Worm (Caenorhabditis elegans): Measurements from ENCODE around the gene K09F6.15.
A peak's percentile ranks its signal among the peaks of the same experiment; 100 is the strongest.
"Not testable (repeated sequence)": the region's sequence is repeated elsewhere in the genome, so short reads cannot be mapped to it uniquely, and the experiment has no call there.

The K09F6.15 gene

DNA sequence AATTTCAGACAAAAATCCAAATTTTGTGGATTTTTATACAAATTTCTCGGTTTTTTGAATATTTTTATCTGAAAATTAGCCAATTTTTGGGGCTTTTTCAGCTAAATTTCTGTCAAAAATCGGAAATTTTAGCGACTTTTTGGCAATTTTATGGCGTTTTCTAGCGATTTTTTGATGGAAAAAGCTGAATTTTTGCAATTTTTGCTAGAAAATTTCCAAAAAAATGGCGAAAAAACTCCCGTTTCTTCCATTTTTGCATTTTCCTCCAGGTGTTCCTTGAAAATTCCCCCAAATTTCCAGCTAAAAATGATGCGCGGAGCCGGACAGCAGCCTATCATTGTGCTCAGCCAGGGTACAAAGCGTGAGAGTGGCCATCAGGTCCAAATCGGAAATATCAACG is 44.1 kb downstream of the K09F6.15 start, which contains the start of gene cct-3:
Gene cct-3 (plus strand): TSS at position 301 of the 400 bp plus-strand sequence.
- TF ChIP-seq ztf-11 (tag; optimal IDR thresholded peaks at IDR 0.05) = no peak
- TF ChIP-seq nhr-43 (tag; optimal IDR thresholded peaks at IDR 0.05; ENCODE audit: poor library complexity, severe bottlenecking) = no peak
- TF ChIP-seq hmg-11 (tag; optimal IDR thresholded peaks at IDR 0.05) = no peak
- TF ChIP-seq lin-15B (tag; optimal IDR thresholded peaks at IDR 0.05) = no peak
- TF ChIP-seq elt-2 (tag; optimal IDR thresholded peaks at IDR 0.05) = no peak
- no peak for TF ChIP-seq sea-2 (GFP tag; optimal IDR thresholded peaks at IDR 0.05)
- TF ChIP-seq ceh-82 (tag; optimal IDR thresholded peaks at IDR 0.05) = no peak
- TF ChIP-seq fos-1 (tag; optimal IDR thresholded peaks at IDR 0.05) = no peak
- no peak for TF ChIP-seq nhr-76 (tag; optimal IDR thresholded peaks at IDR 0.05)
- TF ChIP-seq nhr-11 (tag; optimal IDR thresholded peaks at IDR 0.05) = no peak
- TF ChIP-seq daf-12 (tag; optimal IDR thresholded peaks at IDR 0.05) = no peak
- TF ChIP-seq tbx-2 (tag; optimal IDR thresholded peaks at IDR 0.05) = no peak
- no peak for TF ChIP-seq skn-1 (tag; optimal IDR thresholded peaks at IDR 0.05)
- no peak for TF ChIP-seq ztf-4 (tag; optimal IDR thresholded peaks at IDR 0.05)
- no peak for TF ChIP-seq nhr-237 (tag; optimal IDR thresholded peaks at IDR 0.05)
- TF ChIP-seq elt-3 (tag; optimal IDR thresholded peaks at IDR 0.05) = no peak

ce11 chrII:2232429-2232828 is 44.9 kb downstream of the K09F6.15 start, which contains the start of gene F54A3.6:
Gene F54A3.6, minus strand, starts transcription at chrII:2232470.
- not testable (repeated sequence) for TF ChIP-seq eor-1, snpc-4, ztf-11 (tag; optimal IDR thresholded peaks at IDR 0.05)

DNA sequence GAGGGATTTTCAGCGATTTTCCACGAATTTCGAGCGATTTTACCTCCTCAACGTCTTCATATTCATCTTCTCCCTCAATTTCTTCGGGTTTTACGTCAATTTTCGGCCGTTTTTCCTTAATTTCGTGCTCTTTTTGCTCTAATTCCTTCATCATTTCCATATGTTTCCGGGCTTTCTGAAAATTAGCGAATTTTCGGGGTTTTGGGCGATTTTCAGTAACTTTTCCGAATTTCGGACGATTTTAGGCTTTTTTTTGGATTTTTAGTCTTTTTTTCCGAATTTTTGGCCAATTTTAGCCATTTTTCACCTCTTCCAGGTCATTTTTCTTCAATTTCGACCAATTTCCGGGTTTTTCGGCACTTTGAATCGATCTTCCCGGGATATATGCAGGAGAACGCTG is 47.0 kb downstream of the K09F6.15 start:
- no peak for TF ChIP-seq hmg-11 (tag; optimal IDR thresholded peaks at IDR 0.05)
- TF ChIP-seq lin-39 (tag; optimal IDR thresholded peaks at IDR 0.05) = no peak
- no peak for TF ChIP-seq R02D3.7 (tag; optimal IDR thresholded peaks at IDR 0.05)
- TF ChIP-seq nhr-28 (tag; optimal IDR thresholded peaks at IDR 0.05) = no peak
- TF ChIP-seq unc-62 (GFP tag; optimal IDR thresholded peaks at IDR 0.05) = no peak
- no peak for TF ChIP-seq ceh-82 (tag; optimal IDR thresholded peaks at IDR 0.05)

DNA sequence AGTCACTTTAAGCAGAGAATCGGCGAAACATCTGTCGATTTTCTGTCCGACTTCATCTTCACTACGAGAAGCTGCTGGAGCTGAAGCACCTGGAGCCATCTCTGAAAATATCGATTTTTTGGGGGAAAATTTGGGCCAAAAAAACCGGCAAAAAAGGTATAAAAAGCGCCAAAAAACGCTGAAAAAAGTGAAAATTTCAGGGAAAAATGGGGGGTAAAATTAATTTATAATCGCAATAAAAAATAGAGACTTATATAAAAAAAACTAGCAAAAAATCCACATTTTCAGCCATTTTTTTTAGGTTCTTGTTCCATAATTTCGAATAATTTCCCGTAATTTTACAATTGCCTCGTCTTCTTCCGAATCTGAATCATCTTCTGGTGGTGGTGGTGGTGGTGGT is 51.7 kb downstream of the K09F6.15 start, which contains the start of gene F54A3.5:
Gene F54A3.5 (minus strand): TSS at position 101 of the 400 bp plus-strand sequence.
- no peak for TF ChIP-seq lin-39 (tag; optimal IDR thresholded peaks at IDR 0.05)
- TF ChIP-seq unc-39 (tag; optimal IDR thresholded peaks at IDR 0.05) = no peak
- no peak for TF ChIP-seq tbx-2 (tag; optimal IDR thresholded peaks at IDR 0.05)
- TF ChIP-seq hmg-11 (tag; optimal IDR thresholded peaks at IDR 0.05) = no peak
- no peak for TF ChIP-seq nhr-23 (tag; optimal IDR thresholded peaks at IDR 0.05)
- TF ChIP-seq ceh-28 (tag; optimal IDR thresholded peaks at IDR 0.05) = no peak
- no peak for TF ChIP-seq elt-2 (tag; optimal IDR thresholded peaks at IDR 0.05)
- no peak for TF ChIP-seq jun-1 (tag; optimal IDR thresholded peaks at IDR 0.05)
- no peak for TF ChIP-seq nhr-25 (tag; optimal IDR thresholded peaks at IDR 0.05)
- no peak for TF ChIP-seq nhr-67 (tag; optimal IDR thresholded peaks at IDR 0.05)
- no peak for TF ChIP-seq elt-1 (tag; optimal IDR thresholded peaks at IDR 0.05)
- TF ChIP-seq snpc-4 (tag; optimal IDR thresholded peaks at IDR 0.05) = no peak
- TF ChIP-seq nhr-77 (tag; optimal IDR thresholded peaks at IDR 0.05) = no peak
- TF ChIP-seq nhr-11 (tag; optimal IDR thresholded peaks at IDR 0.05) = no peak
- no peak for TF ChIP-seq fos-1 (tag; optimal IDR thresholded peaks at IDR 0.05)
- TF ChIP-seq egl-5 (tag; optimal IDR thresholded peaks at IDR 0.05) = no peak
- TF ChIP-seq mdl-1 (tag; optimal IDR thresholded peaks at IDR 0.05) = no peak
- no peak for TF ChIP-seq sea-2 (GFP tag; optimal IDR thresholded peaks at IDR 0.05)
- no peak for TF ChIP-seq zag-1 (tag; optimal IDR thresholded peaks at IDR 0.05)
- TF ChIP-seq nhr-28 (tag; optimal IDR thresholded peaks at IDR 0.05) = no peak

DNA sequence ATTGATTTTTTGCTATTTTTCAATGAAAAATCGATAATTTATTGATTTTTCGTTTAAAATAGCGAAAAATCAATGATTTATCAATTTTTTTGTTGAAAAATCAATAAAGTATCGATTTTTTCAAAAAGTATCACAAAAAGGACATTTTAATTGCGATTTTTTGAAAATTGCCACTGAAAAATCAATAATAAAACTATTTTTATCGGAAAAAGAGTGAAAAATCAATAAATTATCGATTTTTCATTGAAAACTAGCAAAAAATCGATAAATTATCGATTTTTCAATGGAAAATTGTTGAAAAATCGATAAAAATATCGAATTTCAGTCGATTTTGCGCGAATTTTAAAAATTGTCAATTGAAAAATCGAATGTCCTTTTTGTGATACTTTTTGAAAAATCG is 52.4 kb downstream of the K09F6.15 start:
- peak; percentile 85 for TF ChIP-seq ceh-28 (tag; optimal IDR thresholded peaks at IDR 0.05)

All from whole organism, L3 larva.